Fruit fly (Drosophila melanogaster) whole organism, wandering third instar larva: ENCODE data around the gene CG31122.

Experiments
- Abd-B ChIP-seq: fragments of >200 bp; optimal IDR thresholded peaks from 2 replicates; lab custom pipeline; 2017; ENCODE audit warnings: missing biosample characterization, missing genetic modification characterization
- CG32264 ChIP-seq: fragments of 200-800 bp; sonication (Bioruptor generic); optimal IDR thresholded peaks from 2 replicates; lab custom pipeline; 2016; ENCODE audit warnings: missing biosample characterization, missing genetic modification characterization
- CG9705 ChIP-seq: fragments of 200-800 bp; sonication (Bioruptor generic); optimal IDR thresholded peaks from 2 replicates; lab custom pipeline; 2018; ENCODE audit warnings: missing biosample characterization, mild to moderate bottlenecking, missing genetic modification characterization
- Dfd ChIP-seq: fragments of >200 bp; optimal IDR thresholded peaks from 2 replicates; lab custom pipeline; 2017; ENCODE audit warnings: missing biosample characterization, missing genetic modification characterization
- Dif ChIP-seq: fragments of 200-275, 200-300 bp; sonication (Bioruptor generic); optimal IDR thresholded peaks from 2 replicates; lab custom pipeline; 2018; ENCODE audit warnings: missing biosample characterization, missing genetic modification characterization; ENCODE audit not compliant: partially characterized antibody
- GATAd ChIP-seq: sonication (Bioruptor generic); optimal IDR thresholded peaks from 2 replicates; lab custom pipeline; 2016; ENCODE audit warnings: missing biosample characterization, missing genetic modification characterization
- HLH106 ChIP-seq: fragments of 200-800 bp; optimal IDR thresholded peaks from 3 replicates; lab custom pipeline; 2019; ENCODE audit warnings: missing biosample characterization, mild to moderate bottlenecking, missing genetic modification characterization, moderate library complexity
- Hnf4 ChIP-seq: fragments of 200-800 bp; sonication (Bioruptor generic); optimal IDR thresholded peaks from 2 replicates; lab custom pipeline; 2016; ENCODE audit warnings: missing biosample characterization, mild to moderate bottlenecking, missing genetic modification characterization
- Hr78 ChIP-seq: fragments of >200 bp; optimal IDR thresholded peaks from 2 replicates; lab custom pipeline; 2017; ENCODE audit warnings: missing biosample characterization, missing genetic modification characterization
- Hr83 ChIP-seq: fragments of 200-300 bp; sonication (Bioruptor generic); optimal IDR thresholded peaks from 2 replicates; lab custom pipeline; 2016; ENCODE audit warnings: missing biosample characterization, mild to moderate bottlenecking, missing genetic modification characterization, moderate library complexity; ENCODE audit not compliant: poor library complexity, severe bottlenecking
- Jra ChIP-seq: sonication (Bioruptor generic); optimal IDR thresholded peaks from 2 replicates; lab custom pipeline; 2016; ENCODE audit warnings: missing biosample characterization, missing genetic modification characterization
- Mio ChIP-seq: sonication (Bioruptor generic); optimal IDR thresholded peaks from 2 replicates; lab custom pipeline; 2016; ENCODE audit warnings: missing biosample characterization, missing genetic modification characterization
- Myc ChIP-seq: fragments of >200 bp; optimal IDR thresholded peaks from 2 replicates; lab custom pipeline; 2017
- N ChIP-seq: fragments of >200 bp; optimal IDR thresholded peaks from 2 replicates; lab custom pipeline; 2018; ENCODE audit warnings: missing biosample characterization, missing external identifiers, missing genetic modification characterization
- OdsH ChIP-seq: fragments of 200-800 bp; sonication (Bioruptor generic); optimal IDR thresholded peaks from 2 replicates; lab custom pipeline; 2016; ENCODE audit warnings: missing biosample characterization, mild to moderate bottlenecking, missing genetic modification characterization
- Rel ChIP-seq, 2 experiments: fragments of 200-800 bp; sonication (Bioruptor generic) in 1 of 2; optimal IDR thresholded peaks; 2 replicates in 1 of 2; 3 replicates in 1 of 2; lab custom pipeline; 2016 to 2019; ENCODE audit warnings: mild to moderate bottlenecking in 2 of 2, missing biosample characterization in 2 of 2, missing genetic modification characterization in 2 of 2, moderate library complexity in 1 of 2
- Sp1 ChIP-seq: fragments of 200-800 bp; sonication (Bioruptor generic); optimal IDR thresholded peaks from 3 replicates; lab custom pipeline; 2019; ENCODE audit warnings: missing biosample characterization, mild to moderate bottlenecking, missing genetic modification characterization, moderate library complexity
- Vsx2 ChIP-seq: fragments of 200-300, 225-300 bp; sonication (Bioruptor generic); optimal IDR thresholded peaks from 2 replicates; lab custom pipeline; 2018; ENCODE audit warnings: missing biosample characterization, missing genetic modification characterization; ENCODE audit not compliant: partially characterized antibody
- br ChIP-seq: fragments of 200-800 bp; sonication (Bioruptor generic); optimal IDR thresholded peaks from 2 replicates; lab custom pipeline; 2016; ENCODE audit warnings: missing biosample characterization, missing genetic modification characterization
- brk ChIP-seq: fragments of 200-800 bp; sonication (Bioruptor generic); optimal IDR thresholded peaks from 2 replicates; lab custom pipeline; 2016; ENCODE audit warnings: missing biosample characterization, mild to moderate bottlenecking, missing genetic modification characterization
- dl ChIP-seq, 2 experiments: fragments of 175-275, 200-275 bp in 1 of 2; fragments of 200-275 bp in 1 of 2; sonication (Bioruptor generic); optimal IDR thresholded peaks; lab custom pipeline; 2018; ENCODE audit warnings: mild to moderate bottlenecking in 2 of 2, missing biosample characterization in 2 of 2, missing genetic modification characterization in 2 of 2, moderate library complexity in 2 of 2; ENCODE audit not compliant: partially characterized antibody in 2 of 2, insufficient read depth in 1 of 2
- dmrt93B ChIP-seq: fragments of 200-800 bp; sonication (Bioruptor generic); optimal IDR thresholded peaks from 2 replicates; lab custom pipeline; 2018; ENCODE audit warnings: missing biosample characterization, mild to moderate bottlenecking, missing genetic modification characterization
- dsf ChIP-seq: sonication (Bioruptor generic); optimal IDR thresholded peaks from 2 replicates; lab custom pipeline; 2016; ENCODE audit warnings: missing biosample characterization, missing genetic modification characterization, borderline replicate concordance
- ey ChIP-seq: fragments of 200-800 bp; sonication (Bioruptor generic); optimal IDR thresholded peaks from 2 replicates; lab custom pipeline; 2016; ENCODE audit warnings: missing biosample characterization, missing genetic modification characterization
- foxo ChIP-seq, 2 experiments: fragments of 200-800 bp; sonication (Bioruptor generic); optimal IDR thresholded peaks; 2 replicates in 1 of 2; 3 replicates in 1 of 2; lab custom pipeline; 2016 to 2017; ENCODE audit warnings: missing biosample characterization in 2 of 2, missing genetic modification characterization in 2 of 2
- fru ChIP-seq: fragments of 200-800 bp; sonication (Bioruptor generic); optimal IDR thresholded peaks from 3 replicates; lab custom pipeline; 2016; ENCODE audit warnings: missing biosample characterization, mild to moderate bottlenecking, missing genetic modification characterization
- h ChIP-seq: fragments of 200-800 bp; sonication (Bioruptor generic); optimal IDR thresholded peaks from 3 replicates; lab custom pipeline; 2016; ENCODE audit warnings: missing biosample characterization, mild to moderate bottlenecking, missing genetic modification characterization
- lola ChIP-seq: fragments of >200 bp; optimal IDR thresholded peaks from 2 replicates; lab custom pipeline; 2017; ENCODE audit warnings: missing biosample characterization, missing genetic modification characterization
- psq ChIP-seq: fragments of 200-800 bp; sonication (Bioruptor generic); optimal IDR thresholded peaks from 3 replicates; lab custom pipeline; 2017; ENCODE audit warnings: missing biosample characterization, mild to moderate bottlenecking, missing genetic modification characterization, moderate library complexity
- rgr ChIP-seq: fragments of 200-800 bp; sonication (Bioruptor generic); optimal IDR thresholded peaks from 3 replicates; lab custom pipeline; 2016; ENCODE audit warnings: missing biosample characterization, mild to moderate bottlenecking, missing genetic modification characterization
- sv ChIP-seq: fragments of 200-800 bp; sonication (Bioruptor generic); optimal IDR thresholded peaks from 3 replicates; lab custom pipeline; 2016; ENCODE audit warnings: missing biosample characterization, missing genetic modification characterization
- tai ChIP-seq: sonication (Bioruptor generic); optimal IDR thresholded peaks from 2 replicates; lab custom pipeline; 2016; ENCODE audit warnings: missing biosample characterization, missing genetic modification characterization
- woc ChIP-seq: sonication (Bioruptor generic); optimal IDR thresholded peaks from 2 replicates; lab custom pipeline; 2016; ENCODE audit warnings: missing biosample characterization, mild to moderate bottlenecking, missing genetic modification characterization

CG31122 gene

dm6 chr3R:18395694-18396093, 17.0 kb downstream of the CG31122 start:
- TF ChIP-seq Jra (GFP tag; lab: Kevin White, UChicago), result no peak
- TF ChIP-seq N (GFP tag; lab: Kevin White, UChicago), result no peak
- TF ChIP-seq Dif (GFP tag; lab: Kevin White, UChicago), result no peak
- TF ChIP-seq Hr78 (GFP tag; lab: Kevin White, UChicago), result no peak
- TF ChIP-seq br (GFP tag; lab: Kevin White, UChicago), result no peak
- TF ChIP-seq tai (GFP tag; lab: Kevin White, UChicago), result no peak
- TF ChIP-seq Dfd, result no peak
- no peak for TF ChIP-seq Abd-B (GFP tag; lab: Kevin White, UChicago)
- no peak for TF ChIP-seq Hr83
- no peak for TF ChIP-seq CG32264 (GFP tag; lab: Kevin White, UChicago)
- no peak for TF ChIP-seq Vsx2

dm6 chr3R:18394876-18395275, 17.8 kb downstream of the CG31122 start:
- TF ChIP-seq Hnf4 (peak; percentile 0), h (GFP tag; lab: Kevin White, UChicago) (no peak), Myc (no peak)

- TF ChIP-seq OdsH (GFP tag; lab: Kevin White, UChicago), result peak; percentile 79
- peak; percentile 73 for TF ChIP-seq Sp1 (GFP tag; lab: Kevin White, UChicago)
- TF ChIP-seq h (GFP tag; lab: Kevin White, UChicago), result peak; percentile 41
- TF ChIP-seq ey (GFP tag; lab: Kevin White, UChicago), result peak; percentile 40
- no peak for TF ChIP-seq sv (GFP tag; lab: Kevin White, UChicago)
- TF ChIP-seq foxo (GFP tag; optimal IDR thresholded peaks at IDR 0.05; lab: Kevin White, UChicago), result peak in 1 of 2 experiments; percentile 83
- TF ChIP-seq GATAd (GFP tag; lab: Kevin White, UChicago), result no peak
- peak; percentile 51 for TF ChIP-seq fru (GFP tag; lab: Kevin White, UChicago)
- peak; percentile 18 for TF ChIP-seq Rel (GFP tag; optimal IDR thresholded peaks at IDR 0.05; lab: Kevin White, UChicago)
- no peak for TF ChIP-seq Rel (tag; optimal IDR thresholded peaks at IDR 0.05; lab: Kevin White, UChicago)
- TF ChIP-seq psq, result peak; percentile 69
- peak; percentile 79 for TF ChIP-seq rgr (GFP tag; lab: Kevin White, UChicago)
- peak; percentile 29 for TF ChIP-seq br (GFP tag; lab: Kevin White, UChicago)
- TF ChIP-seq HLH106, result peak; percentile 75
- no peak for TF ChIP-seq Hnf4
These were observed 19.2 kb downstream of the CG31122 start for dm6 chr3R:18393436-18393835.

dm6 chr3R:18389790-18390189, 22.9 kb downstream of the CG31122 start, which contains the start of gene Vha100-4:
TSS of gene Vha100-4 (minus strand) at chr3R:18389805.
- TF ChIP-seq Jra (GFP tag; lab: Kevin White, UChicago), result no peak
- no peak for TF ChIP-seq GATAd (GFP tag; lab: Kevin White, UChicago)
- no peak for TF ChIP-seq lola (GFP tag; lab: Kevin White, UChicago)
- no peak for TF ChIP-seq br (GFP tag; lab: Kevin White, UChicago)
- TF ChIP-seq brk (GFP tag; lab: Kevin White, UChicago), result no peak
- TF ChIP-seq dmrt93B (GFP tag; lab: Kevin White, UChicago), result no peak
- TF ChIP-seq Mio (GFP tag; lab: Kevin White, UChicago), result no peak
- TF ChIP-seq HLH106, result no peak
- no peak for TF ChIP-seq ey (GFP tag; lab: Kevin White, UChicago)

- TF ChIP-seq Dfd (no peak), dsf (GFP tag; lab: Kevin White, UChicago) (no peak), GATAd (GFP tag; lab: Kevin White, UChicago) (no peak), OdsH (GFP tag; lab: Kevin White, UChicago) (no peak), h (GFP tag; lab: Kevin White, UChicago) (no peak), lola (GFP tag; lab: Kevin White, UChicago) (no peak), brk (GFP tag; lab: Kevin White, UChicago) (no peak), br (GFP tag; lab: Kevin White, UChicago) (no peak), ey (GFP tag; lab: Kevin White, UChicago) (no peak), Hnf4 (no peak), rgr (GFP tag; lab: Kevin White, UChicago) (no peak), CG9705 (GFP tag; lab: Kevin White, UChicago) (no peak), psq (no peak), Dif (GFP tag; lab: Kevin White, UChicago) (no peak), foxo (GFP tag; optimal IDR thresholded peaks at IDR 0.05; lab: Kevin White, UChicago) (no peak), Mio (GFP tag; lab: Kevin White, UChicago) (no peak), woc (GFP tag; lab: Kevin White, UChicago) (no peak), dl (GFP tag; optimal IDR thresholded peaks at IDR 0.05; lab: Kevin White, UChicago; ENCODE audit: insufficient read depth in 1 of 2, partially characterized antibody in 2 of 2) (no peak), N (GFP tag; lab: Kevin White, UChicago) (no peak)
These were observed 27.1 kb downstream of the CG31122 start, which contains the start of gene cona for dm6 chr3R:18385593-18385992. TSS of gene cona (plus strand) at chr3R:18385828.
